Worm (Caenorhabditis elegans) whole organism, late embryonic: Measurements from ENCODE around the gene F57B1.5.

Experiments
- C38D4.7 ChIP-seq: fragments of 200-800 bp; sonication (Bioruptor generic); optimal IDR thresholded peaks from 2 replicates; lab custom pipeline; 2018; ENCODE audit warnings: mild to moderate bottlenecking, missing genetic modification characterization, moderate library complexity, missing compliant biosample characterization
- K02D7.2 ChIP-seq: sonication (generic microtip); optimal IDR thresholded peaks from 2 replicates; lab custom pipeline; 2017; ENCODE audit warnings: mild to moderate bottlenecking, missing genetic modification characterization, missing compliant biosample characterization
- Y22D7AL.16 ChIP-seq: sonication (generic microtip); optimal IDR thresholded peaks from 2 replicates; lab custom pipeline; 2016; ENCODE audit warnings: missing genetic modification characterization, missing compliant biosample characterization
- ahr-1 ChIP-seq: sonication (generic microtip); optimal IDR thresholded peaks from 2 replicates; lab custom pipeline; 2016; ENCODE audit warnings: missing genetic modification characterization, missing compliant biosample characterization
- ceh-18 ChIP-seq: sonication (generic microtip); optimal IDR thresholded peaks from 2 replicates; lab custom pipeline; 2016; ENCODE audit warnings: missing genetic modification characterization, missing compliant biosample characterization
- ceh-19 ChIP-seq: fragments of 200-800 bp; sonication (Bioruptor generic); optimal IDR thresholded peaks from 2 replicates; lab custom pipeline; 2018; ENCODE audit warnings: mild to moderate bottlenecking, missing genetic modification characterization, missing compliant biosample characterization
- ceh-24 ChIP-seq: sonication (generic microtip); optimal IDR thresholded peaks from 2 replicates; lab custom pipeline; 2016; ENCODE audit warnings: mild to moderate bottlenecking, missing genetic modification characterization, missing compliant biosample characterization
- ceh-34 ChIP-seq: sonication (generic microtip); optimal IDR thresholded peaks from 2 replicates; lab custom pipeline; 2016; ENCODE audit warnings: mild to moderate bottlenecking, missing genetic modification characterization, missing compliant biosample characterization
- ceh-45 ChIP-seq: fragments of 200-800 bp; sonication (Bioruptor generic); IDR thresholded peaks from 2 replicates; pipeline ENCODE4 v1.3.6; 2022; ENCODE audit warnings: missing genetic modification reagents, missing genetic modification characterization, missing compliant biosample characterization
- ceh-48 ChIP-seq: sonication (generic microtip); optimal IDR thresholded peaks from 2 replicates; lab custom pipeline; 2016; ENCODE audit warnings: missing genetic modification characterization, inconsistent platforms, missing compliant biosample characterization
- ceh-9 ChIP-seq: sonication (generic microtip); optimal IDR thresholded peaks from 2 replicates; lab custom pipeline; 2016; ENCODE audit warnings: mild to moderate bottlenecking, missing genetic modification characterization, inconsistent platforms, missing compliant biosample characterization
- che-1 ChIP-seq: sonication (generic microtip); optimal IDR thresholded peaks from 2 replicates; lab custom pipeline; 2016; ENCODE audit warnings: mild to moderate bottlenecking, missing genetic modification characterization, missing compliant biosample characterization
- dmd-4 ChIP-seq: sonication (generic microtip); optimal IDR thresholded peaks from 2 replicates; lab custom pipeline; 2016; ENCODE audit warnings: borderline replicate concordance, missing genetic modification characterization, missing compliant biosample characterization
- elt-4 ChIP-seq: sonication (generic microtip); optimal IDR thresholded peaks from 2 replicates; lab custom pipeline; 2016; ENCODE audit warnings: missing genetic modification characterization, missing compliant biosample characterization
- ets-4 ChIP-seq: sonication (generic microtip); optimal IDR thresholded peaks from 2 replicates; lab custom pipeline; 2016; ENCODE audit warnings: missing genetic modification characterization, missing compliant biosample characterization
- eyg-1 ChIP-seq: sonication (generic microtip); optimal IDR thresholded peaks from 2 replicates; lab custom pipeline; 2016; ENCODE audit warnings: missing genotype, missing genetic modification characterization, missing compliant biosample characterization
- fkh-6 ChIP-seq: sonication (generic microtip); optimal IDR thresholded peaks from 2 replicates; lab custom pipeline; 2016; ENCODE audit warnings: missing genetic modification characterization, missing compliant biosample characterization
- gmeb-2 ChIP-seq: sonication (generic microtip); optimal IDR thresholded peaks from 2 replicates; lab custom pipeline; 2016; ENCODE audit warnings: missing genetic modification characterization, inconsistent platforms, missing compliant biosample characterization
- hlh-13 ChIP-seq: fragments of 200-800 bp; sonication (Bioruptor generic); optimal IDR thresholded peaks from 2 replicates; lab custom pipeline; 2018; ENCODE audit warnings: mild to moderate bottlenecking, missing genetic modification characterization, missing compliant biosample characterization
- hlh-30 ChIP-seq: sonication (generic microtip); optimal IDR thresholded peaks from 2 replicates; lab custom pipeline; 2017; ENCODE audit warnings: antibody characterized with exemption, missing genetic modification characterization, missing compliant biosample characterization; ENCODE audit not compliant: insufficient read depth
- lim-6 ChIP-seq: sonication (generic microtip); optimal IDR thresholded peaks from 2 replicates; lab custom pipeline; 2016; ENCODE audit warnings: missing genetic modification characterization, missing compliant biosample characterization
- lin-11 ChIP-seq: fragments of 200-800 bp; sonication (Bioruptor generic); optimal IDR thresholded peaks from 2 replicates; lab custom pipeline; 2018; ENCODE audit warnings: mild to moderate bottlenecking, missing genetic modification characterization, missing compliant biosample characterization
- madf-2 ChIP-seq: sonication (generic microtip); optimal IDR thresholded peaks from 2 replicates; lab custom pipeline; 2017; ENCODE audit warnings: missing genetic modification characterization, missing compliant biosample characterization
- nfya-1 ChIP-seq: sonication (generic microtip); optimal IDR thresholded peaks from 2 replicates; lab custom pipeline; 2017; ENCODE audit warnings: missing genetic modification characterization, mild to moderate bottlenecking, missing compliant biosample characterization, antibody characterized with exemption, moderate library complexity
- nhr-11 ChIP-seq: fragments of 150-350 bp; optimal IDR thresholded peaks from 2 replicates; lab custom pipeline; 2014; ENCODE audit warnings: missing biosample characterization, missing genetic modification characterization
- nhr-232 ChIP-seq: sonication (generic microtip); optimal IDR thresholded peaks from 2 replicates; lab custom pipeline; 2016; ENCODE audit warnings: missing genetic modification characterization, missing compliant biosample characterization
- odd-2 ChIP-seq: sonication (generic microtip); optimal IDR thresholded peaks from 2 replicates; lab custom pipeline; 2017; ENCODE audit warnings: antibody characterized with exemption, mild to moderate bottlenecking, missing genetic modification characterization, missing compliant biosample characterization
- pag-3 ChIP-seq: sonication (generic microtip); optimal IDR thresholded peaks from 2 replicates; lab custom pipeline; 2016; ENCODE audit warnings: missing compliant biosample characterization, missing genetic modification characterization, borderline replicate concordance
- pat-9 ChIP-seq: fragments of 200-800 bp; sonication (Bioruptor generic); optimal IDR thresholded peaks from 2 replicates; lab custom pipeline; 2018; ENCODE audit warnings: mild to moderate bottlenecking, missing genetic modification characterization, moderate library complexity, missing compliant biosample characterization
- pax-1 ChIP-seq: fragments of 150-350 bp; optimal IDR thresholded peaks from 2 replicates; lab custom pipeline; 2014; ENCODE audit warnings: missing biosample characterization, missing genetic modification characterization
- pha-2 ChIP-seq: sonication (generic microtip); optimal IDR thresholded peaks from 2 replicates; lab custom pipeline; 2017; ENCODE audit warnings: mild to moderate bottlenecking, missing genetic modification characterization, missing compliant biosample characterization
- pha-4 ChIP-seq: fragments of 150-350 bp; optimal IDR thresholded peaks from 2 replicates; lab custom pipeline; 2018; ENCODE audit warnings: missing biosample characterization, missing genetic modification reagents, missing genetic modification characterization
- pqm-1 ChIP-seq: sonication (generic microtip); optimal IDR thresholded peaks from 2 replicates; lab custom pipeline; 2016; ENCODE audit warnings: missing genetic modification characterization, missing compliant biosample characterization
- pros-1 ChIP-seq: fragments of 150-350 bp; optimal IDR thresholded peaks from 2 replicates; lab custom pipeline; 2014; ENCODE audit warnings: missing biosample characterization, missing genetic modification reagents, missing genetic modification characterization
- ref-2 ChIP-seq: sonication (generic microtip); optimal IDR thresholded peaks from 2 replicates; lab custom pipeline; 2016; ENCODE audit warnings: missing genetic modification characterization, missing compliant biosample characterization
- rnt-1 ChIP-seq: sonication (generic microtip); optimal IDR thresholded peaks from 2 replicates; lab custom pipeline; 2016; ENCODE audit warnings: missing genetic modification characterization, missing compliant biosample characterization
- sdc-2 ChIP-seq: sonication (generic microtip); optimal IDR thresholded peaks from 2 replicates; lab custom pipeline; 2016; ENCODE audit warnings: missing genotype, missing genetic modification characterization, missing compliant biosample characterization
- sox-4 ChIP-seq: sonication (generic microtip); optimal IDR thresholded peaks from 2 replicates; lab custom pipeline; 2017; ENCODE audit warnings: mild to moderate bottlenecking, missing genetic modification characterization, inconsistent platforms, missing compliant biosample characterization
- tbx-2 ChIP-seq: sonication (generic microtip); optimal IDR thresholded peaks from 2 replicates; lab custom pipeline; 2016; ENCODE audit warnings: missing genetic modification characterization, missing compliant biosample characterization
- unc-3 ChIP-seq, 2 experiments: fragments of 200-800 bp in 1 of 2; sonication (Bioruptor generic) in 1 of 2; sonication (generic microtip) in 1 of 2; conservative IDR thresholded peaks in 1 of 2; optimal IDR thresholded peaks in 1 of 2; 2 replicates each; pipeline versions ENCODE4 v1.3.6 to Lab custom; 2016 to 2022; ENCODE audit warnings: missing compliant biosample characterization in 2 of 2, missing genetic modification characterization in 2 of 2, missing genetic modification reagents in 1 of 2
- unc-42 ChIP-seq: sonication (generic microtip); optimal IDR thresholded peaks from 2 replicates; lab custom pipeline; 2016; ENCODE audit warnings: missing genotype, missing genetic modification characterization, missing compliant biosample characterization
- unc-55 ChIP-seq: sonication (generic microtip); optimal IDR thresholded peaks from 2 replicates; lab custom pipeline; 2017; ENCODE audit warnings: missing biosample characterization, missing genetic modification reagents, missing genetic modification characterization
- unc-86 ChIP-seq: sonication (generic microtip); optimal IDR thresholded peaks from 2 replicates; lab custom pipeline; 2016; ENCODE audit warnings: missing genetic modification characterization, missing compliant biosample characterization
- zip-5 ChIP-seq: sonication (generic microtip); optimal IDR thresholded peaks from 2 replicates; lab custom pipeline; 2016; ENCODE audit warnings: missing genetic modification characterization, missing compliant biosample characterization

Gene F57B1.5

ce11 chrV:13181450-13181849 is 26.1 kb upstream of the F57B1.5 start:
- TF ChIP-seq eyg-1 = no peak
- TF ChIP-seq gmeb-2 (tag; lab: Kevin White, UChicago) = no peak
- no peak for TF ChIP-seq nfya-1
- TF ChIP-seq ceh-45 = no peak
- no peak for TF ChIP-seq ets-4 (tag; lab: Kevin White, UChicago)
- TF ChIP-seq lin-11 (tag; lab: Kevin White, UChicago) = no peak
- no peak for TF ChIP-seq che-1 (tag; lab: Kevin White, UChicago)
- no peak for TF ChIP-seq nhr-11
- TF ChIP-seq nhr-232 (tag; lab: Kevin White, UChicago) = no peak
- no peak for TF ChIP-seq lim-6
- no peak for TF ChIP-seq unc-55 (GFP tag; lab: Kevin White, UChicago)
- TF ChIP-seq pros-1 (tag; lab: Kevin White, UChicago) = no peak
- TF ChIP-seq hlh-13 (GFP tag; lab: Kevin White, UChicago) = no peak
- no peak for TF ChIP-seq tbx-2
- no peak for TF ChIP-seq zip-5 (tag; lab: Kevin White, UChicago)
- no peak for TF ChIP-seq unc-86 (tag; lab: Kevin White, UChicago)

ce11 chrV:13184137-13184536 is 23.4 kb upstream of the F57B1.5 start, which contains the start of gene T09E8.4:
Gene T09E8.4, minus strand, starts transcription at chrV:13184237.
- TF ChIP-seq madf-2 (tag; lab: Kevin White, UChicago) = no peak
- TF ChIP-seq elt-4 = no peak
- TF ChIP-seq fkh-6 (tag; lab: Kevin White, UChicago) = no peak
- no peak for TF ChIP-seq ceh-34
- TF ChIP-seq odd-2 = no peak
- no peak for TF ChIP-seq dmd-4 (tag; lab: Kevin White, UChicago)
- TF ChIP-seq C38D4.7 (GFP tag; lab: Kevin White, UChicago) = no peak
- TF ChIP-seq ceh-24 (tag; lab: Kevin White, UChicago) = no peak
- no peak for TF ChIP-seq pat-9 (tag; lab: Kevin White, UChicago)
- no peak for TF ChIP-seq ceh-19 (GFP tag; lab: Kevin White, UChicago)
- no peak for TF ChIP-seq ceh-9 (tag; lab: Kevin White, UChicago)
- no peak for TF ChIP-seq ref-2 (tag; lab: Kevin White, UChicago)
- no peak for TF ChIP-seq zip-5 (tag; lab: Kevin White, UChicago)
- TF ChIP-seq sdc-2 = no peak
- TF ChIP-seq unc-3 (GFP tag; conservative IDR thresholded peaks at IDR 0.05; lab: Robert Waterston, UW) = no peak
- no peak for TF ChIP-seq unc-3 (tag; optimal IDR thresholded peaks at IDR 0.05; lab: Kevin White, UChicago)

- TF ChIP-seq pag-3 (tag; lab: Kevin White, UChicago) (no peak), pha-2 (tag; lab: Kevin White, UChicago) (no peak), pros-1 (tag; lab: Kevin White, UChicago) (no peak), pat-9 (tag; lab: Kevin White, UChicago) (no peak), C38D4.7 (GFP tag; lab: Kevin White, UChicago) (no peak), unc-55 (GFP tag; lab: Kevin White, UChicago) (no peak)
Measured at ce11 chrV:13185384-13185783, 22.1 kb upstream of the F57B1.5 start, which contains the start of gene sri-6. Gene sri-6, plus strand, starts transcription at chrV:13185684.

ce11 chrV:13193488-13194042 is 14.0 kb upstream of the F57B1.5 start, which contains the start of gene sun-1:
Gene sun-1, minus strand, starts transcription at chrV:13193538.
- no peak for TF ChIP-seq unc-55 (GFP tag; lab: Kevin White, UChicago)
- no peak for TF ChIP-seq ceh-34
- no peak for TF ChIP-seq pax-1 (tag; lab: Kevin White, UChicago)
- no peak for TF ChIP-seq hlh-13 (GFP tag; lab: Kevin White, UChicago)
- TF ChIP-seq K02D7.2 (tag; lab: Kevin White, UChicago) = no peak
- no peak for TF ChIP-seq hlh-30 (tag; lab: Kevin White, UChicago)
- no peak for TF ChIP-seq ceh-48 (tag; lab: Kevin White, UChicago)
- TF ChIP-seq ceh-9 (tag; lab: Kevin White, UChicago) = no peak
- TF ChIP-seq unc-42 (tag; lab: Kevin White, UChicago) = no peak
- TF ChIP-seq che-1 (tag; lab: Kevin White, UChicago) = no peak
- TF ChIP-seq pqm-1 (tag; lab: Kevin White, UChicago) = no peak
- TF ChIP-seq fkh-6 (tag; lab: Kevin White, UChicago) = no peak
- TF ChIP-seq Y22D7AL.16 (tag; lab: Kevin White, UChicago) = no peak
- no peak for TF ChIP-seq madf-2 (tag; lab: Kevin White, UChicago)
- no peak for TF ChIP-seq rnt-1 (tag; lab: Kevin White, UChicago)
- no peak for TF ChIP-seq ahr-1 (tag; lab: Kevin White, UChicago)
- no peak for TF ChIP-seq tbx-2
- TF ChIP-seq pha-4 (tag; lab: Kevin White, UChicago) = no peak
- no peak for TF ChIP-seq sox-4 (tag; lab: Kevin White, UChicago)
- no peak for TF ChIP-seq ceh-18 (tag; lab: Kevin White, UChicago)
